Worm (Caenorhabditis elegans): Measurements from ENCODE around the gene R04B5.1.
A peak's percentile ranks its signal among the peaks of the same experiment; 100 is the strongest.

The R04B5.1 gene

ce11 chrV:10042254-10042653 lies 35.9 kb downstream of the R04B5.1 start (continued):
- TF ChIP-seq lin-29 (GFP tag; IDR thresholded peaks at IDR 0.05): no peak
- TF ChIP-seq nhr-11 (tag; optimal IDR thresholded peaks at IDR 0.05): peak; percentile 46
- TF ChIP-seq ces-1 (GFP tag; optimal IDR thresholded peaks at IDR 0.05): no peak
- TF ChIP-seq cey-2 (tag; optimal IDR thresholded peaks at IDR 0.05; ENCODE audit: borderline replicate concordance, insufficient read depth): no peak
- TF ChIP-seq ceh-82 (tag; optimal IDR thresholded peaks at IDR 0.05): no peak
- TF ChIP-seq dve-1 (tag; optimal IDR thresholded peaks at IDR 0.05; ENCODE audit: insufficient read depth): peak; percentile 75
- no peak for TF ChIP-seq F44E2.7 (GFP tag; IDR thresholded peaks at IDR 0.05)
- peak; percentile 50; the same call in 1 of the 2 replicates for TF ChIP-seq ctbp-1 (GFP tag; IDR thresholded peaks at IDR 0.05)
- TF ChIP-seq sdz-12 (GFP tag; optimal IDR thresholded peaks at IDR 0.05): no peak
- no peak for TF ChIP-seq lim-7 (GFP tag; IDR thresholded peaks at IDR 0.05)
- TF ChIP-seq dmd-9 (GFP tag; IDR thresholded peaks at IDR 0.05): no peak
- TF ChIP-seq mdl-1 (tag; optimal IDR thresholded peaks at IDR 0.05): peak; percentile 45 to 65
- no peak for TF ChIP-seq F37D6.2 (tag; optimal IDR thresholded peaks at IDR 0.05)
- no peak for TF ChIP-seq daf-12 (tag; optimal IDR thresholded peaks at IDR 0.05)
- TF ChIP-seq Y48G9A.11 (GFP tag; IDR thresholded peaks at IDR 0.05): no peak
- TF ChIP-seq hlh-11 (tag; optimal IDR thresholded peaks at IDR 0.05): peak; percentile 66
- TF ChIP-seq daf-8 (GFP tag; IDR thresholded peaks at IDR 0.05): no peak
- TF ChIP-seq F26F4.8 (GFP tag; conservative IDR thresholded peaks at IDR 0.05): no peak
- TF ChIP-seq nhr-111 (GFP tag; optimal IDR thresholded peaks at IDR 0.05): no peak
- TF ChIP-seq nhr-10 (tag; optimal IDR thresholded peaks at IDR 0.05): no peak
- TF ChIP-seq lir-3 (tag; optimal IDR thresholded peaks at IDR 0.05): no peak
- no peak for TF ChIP-seq lin-15B (tag; optimal IDR thresholded peaks at IDR 0.05)
- TF ChIP-seq saeg-2 (GFP tag; IDR thresholded peaks at IDR 0.05): no peak
- TF ChIP-seq ama-1 (optimal IDR thresholded peaks at IDR 0.05): no peak
- no peak for TF ChIP-seq php-3 (GFP tag; IDR thresholded peaks at IDR 0.05)
- TF ChIP-seq ceh-62 (tag; optimal IDR thresholded peaks at IDR 0.05): no peak
- TF ChIP-seq nhr-28 (tag; optimal IDR thresholded peaks at IDR 0.05): peak; percentile 49
- no peak for TF ChIP-seq nhr-41 (GFP tag; IDR thresholded peaks at IDR 0.05)
- TF ChIP-seq mxl-3 (GFP tag; optimal IDR thresholded peaks at IDR 0.05): peak; percentile 57
- no peak for TF ChIP-seq daf-19 (GFP tag; conservative IDR thresholded peaks at IDR 0.05)
- no peak for TF ChIP-seq mep-1 (tag; optimal IDR thresholded peaks at IDR 0.05)
- no peak for TF ChIP-seq madf-5 (GFP tag; IDR thresholded peaks at IDR 0.05)
- no peak for TF ChIP-seq ZK337.2 (GFP tag; IDR thresholded peaks at IDR 0.05)
- TF ChIP-seq zfp-3 (GFP tag; conservative IDR thresholded peaks at IDR 0.05): 0 out of 2 replicates have a peak, but pooled peaks have one; percentile 48
- TF ChIP-seq snpc-1.2 (GFP tag; IDR thresholded peaks at IDR 0.05): no peak
- no peak for TF ChIP-seq nhr-77 (tag; optimal IDR thresholded peaks at IDR 0.05)
- TF ChIP-seq zfp-2 (tag; optimal IDR thresholded peaks at IDR 0.05): no peak
- TF ChIP-seq nhr-102 (tag; optimal IDR thresholded peaks at IDR 0.05): peak; percentile 6
- no peak for TF ChIP-seq ceh-44 (GFP tag; IDR thresholded peaks at IDR 0.05)
- no peak for TF ChIP-seq ZK546.5 (tag; optimal IDR thresholded peaks at IDR 0.05)
- TF ChIP-seq zip-11 (GFP tag; IDR thresholded peaks at IDR 0.05): no peak
- TF ChIP-seq zag-1 (tag; optimal IDR thresholded peaks at IDR 0.05): no peak
- TF ChIP-seq daf-16 (GFP tag; optimal IDR thresholded peaks at IDR 0.05): no peak
- peak; percentile 61 for TF ChIP-seq daf-16 (tag; optimal IDR thresholded peaks at IDR 0.05)
- TF ChIP-seq vab-7 (GFP tag; IDR thresholded peaks at IDR 0.05): no peak
- no peak for TF ChIP-seq Y105C5A.15 (GFP tag; IDR thresholded peaks at IDR 0.05)
- TF ChIP-seq jun-1 (tag; optimal IDR thresholded peaks at IDR 0.05): no peak
- TF ChIP-seq pqm-1 (tag; optimal IDR thresholded peaks at IDR 0.05): no peak
- peak; percentile 33 for TF ChIP-seq ceh-28 (tag; optimal IDR thresholded peaks at IDR 0.05)
- no peak for TF ChIP-seq Y75B8A.6 (GFP tag; IDR thresholded peaks at IDR 0.05)
- peak in 1 of 2 experiments; percentile 47 for TF ChIP-seq hif-1 (tag; optimal IDR thresholded peaks at IDR 0.05)
- peak; percentile 71 for TF ChIP-seq ceh-20 (GFP tag; IDR thresholded peaks at IDR 0.05)
- TF ChIP-seq T20F7.1 (GFP tag; optimal IDR thresholded peaks at IDR 0.05): no peak

All from whole organism, L4 larva.